Worm (Caenorhabditis elegans) whole organism, young adult: ENCODE measurements around the gene thn-6.

Source experiments
- B0019.2 ChIP-seq: fragments of 200-800 bp; sonication (Bioruptor generic); conservative IDR thresholded peaks from 2 replicates; pipeline ENCODE4 v1.3.6; 2022; ENCODE audit warnings: missing genetic modification reagents, missing genetic modification characterization, missing compliant biosample characterization
- B0035.1 ChIP-seq: sonication (generic microtip); optimal IDR thresholded peaks from 2 replicates; lab custom pipeline; 2016; ENCODE audit warnings: missing genetic modification characterization, mild to moderate bottlenecking, missing compliant biosample characterization, missing genotype, missing genetic modification reagents
- B0261.1 ChIP-seq: sonication (generic microtip); optimal IDR thresholded peaks from 2 replicates; lab custom pipeline; 2016; ENCODE audit warnings: mild to moderate bottlenecking, missing genetic modification characterization, moderate library complexity, missing compliant biosample characterization
- attf-3 ChIP-seq: fragments of 200-800 bp; sonication (Bioruptor generic); conservative IDR thresholded peaks from 2 replicates; pipeline ENCODE4 v1.3.6; 2022; ENCODE audit warnings: missing genetic modification reagents, missing genetic modification characterization, missing compliant biosample characterization
- attf-5 ChIP-seq: fragments of 200-800 bp; sonication (Bioruptor generic); optimal IDR thresholded peaks from 2 replicates; lab custom pipeline; 2018; ENCODE audit warnings: mild to moderate bottlenecking, missing genetic modification characterization, missing compliant biosample characterization
- ceh-58 ChIP-seq: fragments of 200-800 bp; sonication (Bioruptor generic); IDR thresholded peaks from 2 replicates; pipeline ENCODE4 v1.3.6; 2022; ENCODE audit warnings: missing genetic modification characterization, missing compliant biosample characterization
- ceh-91 ChIP-seq: fragments of 200-800 bp; sonication (Bioruptor generic); IDR thresholded peaks from 2 replicates; pipeline ENCODE4 v1.3.6; 2022; ENCODE audit warnings: missing genetic modification reagents, missing genetic modification characterization, missing compliant biosample characterization
- die-1 ChIP-seq: sonication (generic microtip); optimal IDR thresholded peaks from 2 replicates; lab custom pipeline; 2016; ENCODE audit warnings: missing genotype, mild to moderate bottlenecking, missing genetic modification characterization, missing compliant biosample characterization
- dox-1 ChIP-seq: fragments of 200-800 bp; sonication (Bioruptor generic); IDR thresholded peaks from 2 replicates; pipeline ENCODE4 v1.3.6; 2022; ENCODE audit warnings: missing genetic modification reagents, missing genetic modification characterization, missing compliant biosample characterization
- egrh-3 ChIP-seq: fragments of 200-800 bp; sonication (Bioruptor generic); IDR thresholded peaks from 2 replicates; pipeline ENCODE4 v1.3.6; 2022; ENCODE audit warnings: missing genetic modification reagents, missing genetic modification characterization, missing compliant biosample characterization
- ets-4 ChIP-seq: fragments of 200-800 bp; sonication (Bioruptor generic); optimal IDR thresholded peaks from 2 replicates; lab custom pipeline; 2018; ENCODE audit warnings: mild to moderate bottlenecking, missing genetic modification characterization, missing compliant biosample characterization
- mcd-1 ChIP-seq: fragments of 200-800 bp; sonication (Bioruptor generic); IDR thresholded peaks from 2 replicates; pipeline ENCODE4 v1.3.6; 2022; ENCODE audit warnings: missing genetic modification reagents, missing genetic modification characterization, missing compliant biosample characterization
- unc-62 ChIP-seq: fragments of 150-350 bp; optimal IDR thresholded peaks from 2 replicates; lab custom pipeline; 2014; ENCODE audit warnings: missing biosample characterization, missing genetic modification reagents, missing genetic modification characterization
- zim-3 ChIP-seq: sonication (generic microtip); optimal IDR thresholded peaks from 2 replicates; lab custom pipeline; 2017; ENCODE audit warnings: mild to moderate bottlenecking, missing genetic modification characterization, moderate library complexity, missing compliant biosample characterization

DNA sequence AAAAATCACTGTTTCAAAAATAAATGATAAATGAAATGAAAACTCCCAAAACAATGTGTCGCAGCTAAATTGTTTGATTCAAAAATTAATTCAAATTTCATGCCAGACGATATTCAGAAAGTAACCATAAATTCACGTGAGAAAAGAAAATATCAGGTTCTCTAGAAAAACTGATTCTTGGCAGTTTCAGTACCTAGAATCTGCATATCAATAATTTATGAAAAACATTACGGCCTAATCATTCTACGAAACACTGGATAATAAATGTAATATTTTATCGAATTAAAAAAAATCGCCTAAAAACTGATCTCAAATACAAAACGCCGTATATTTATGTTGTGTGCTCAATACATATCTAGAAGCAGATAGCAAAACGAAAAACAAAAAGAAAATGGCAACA lies 27.9 kb upstream of the thn-6 start:
- TF ChIP-seq attf-5 (GFP tag; lab: Kevin White, UChicago): no peak
- no peak for TF ChIP-seq B0035.1 (tag; lab: Kevin White, UChicago)
- no peak for TF ChIP-seq egrh-3
- TF ChIP-seq B0261.1: no peak
- TF ChIP-seq die-1: no peak
- no peak for TF ChIP-seq ceh-58 (GFP tag; lab: Robert Waterston, UW)
- no peak for TF ChIP-seq attf-3
- no peak for TF ChIP-seq mcd-1 (GFP tag; lab: Robert Waterston, UW)
- TF ChIP-seq ets-4 (GFP tag; lab: Kevin White, UChicago): no peak
- TF ChIP-seq ceh-91: no peak
- TF ChIP-seq zim-3 (tag; lab: Kevin White, UChicago): no peak
- no peak for TF ChIP-seq unc-62
- TF ChIP-seq B0019.2: no peak
- TF ChIP-seq dox-1: no peak
